Fruit fly (Drosophila melanogaster) whole organism, prepupa: ENCODE data around the gene CG2964.

Source experiments
- Blimp-1 ChIP-seq: fragments of 200-800 bp; sonication (Bioruptor generic); optimal IDR thresholded peaks from 3 replicates; lab custom pipeline; 2017; ENCODE audit warnings: missing biosample characterization, missing genetic modification characterization, mild to moderate bottlenecking, moderate library complexity, missing genetic modification reagents
- CG11294 ChIP-seq: fragments of 200-800 bp; sonication (Bioruptor generic); IDR thresholded peaks from 2 replicates; pipeline ENCODE4 v1.3.6; 2022; ENCODE audit warnings: missing biosample characterization, missing genetic modification characterization
- CG8119 ChIP-seq: fragments of 200-800 bp; sonication (Bioruptor generic); IDR thresholded peaks from 3 replicates; pipeline ENCODE4 v1.3.6; 2022; ENCODE audit warnings: missing biosample characterization, missing genetic modification characterization
- CG8319 ChIP-seq: fragments of 200-800 bp; sonication (Bioruptor generic); optimal IDR thresholded peaks from 3 replicates; lab custom pipeline; 2016; ENCODE audit warnings: missing biosample characterization, missing genetic modification characterization
- Ets96B ChIP-seq: fragments of 200-800 bp; optimal IDR thresholded peaks from 2 replicates; lab custom pipeline; 2019; ENCODE audit warnings: missing biosample characterization, mild to moderate bottlenecking, missing genetic modification characterization, moderate library complexity
- Sox102F ChIP-seq: fragments of 200-800 bp; sonication (Bioruptor generic); optimal IDR thresholded peaks from 2 replicates; lab custom pipeline; 2016; ENCODE audit warnings: missing biosample characterization, mild to moderate bottlenecking, missing genetic modification characterization
- fd59A ChIP-seq: fragments of 200-800 bp; sonication (Bioruptor generic); optimal IDR thresholded peaks from 2 replicates; lab custom pipeline; 2017; ENCODE audit warnings: missing biosample characterization, mild to moderate bottlenecking, missing genetic modification characterization, missing genetic modification reagents
- pdm3 ChIP-seq: fragments of 200-800 bp; sonication (Bioruptor generic); optimal IDR thresholded peaks from 3 replicates; lab custom pipeline; 2016; ENCODE audit warnings: missing biosample characterization, missing genetic modification characterization
- topi ChIP-seq: fragments of 200-800 bp; sonication (Bioruptor generic); optimal IDR thresholded peaks from 3 replicates; lab custom pipeline; 2016; ENCODE audit warnings: missing biosample characterization, missing genetic modification characterization
- vri ChIP-seq: fragments of 200-800 bp; sonication (Bioruptor generic); optimal IDR thresholded peaks from 3 replicates; lab custom pipeline; 2016; ENCODE audit warnings: missing biosample characterization, mild to moderate bottlenecking, missing genetic modification characterization

DNA sequence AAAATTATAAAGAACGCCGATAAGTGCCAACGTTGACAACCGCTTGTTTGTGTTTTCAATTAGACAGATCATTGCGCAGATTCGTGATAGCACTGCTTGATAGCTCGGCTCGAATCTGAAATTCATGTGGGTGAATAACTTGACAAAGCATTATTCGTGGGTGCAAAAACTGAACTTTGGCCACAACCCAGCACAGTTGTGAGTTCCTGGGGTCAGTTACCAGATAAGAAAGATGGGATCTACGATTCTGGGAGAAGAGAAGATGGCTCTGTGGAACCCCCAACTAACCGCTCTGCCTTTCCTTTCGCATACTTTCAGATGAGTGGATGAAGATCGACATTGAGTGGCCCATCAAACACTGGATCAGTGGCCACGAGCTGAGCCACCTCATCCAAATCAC, 1.4 kb upstream of the CG2964 start:
- TF ChIP-seq fd59A (GFP tag; lab: Kevin White, UChicago) (no peak), pdm3 (GFP tag; lab: Kevin White, UChicago) (no peak), Sox102F (GFP tag; lab: Kevin White, UChicago) (no peak), Blimp-1 (no peak), Ets96B (tag; lab: Kevin White, UChicago) (no peak), CG8119 (GFP tag; lab: Robert Waterston, UW) (no peak), CG11294 (GFP tag; lab: Robert Waterston, UW) (no peak), vri (GFP tag; lab: Kevin White, UChicago) (no peak), topi (no peak), CG8319 (GFP tag; lab: Kevin White, UChicago) (no peak)
